Worm (Caenorhabditis elegans) whole organism, L3 larva: ENCODE results near the gene fbxa-73.

Experiments
- ZK546.5 ChIP-seq: sonication (generic microtip); optimal IDR thresholded peaks from 2 replicates; lab custom pipeline; 2017; ENCODE audit warnings: missing biosample characterization, missing genetic modification characterization
- ceh-16 ChIP-seq: sonication (generic microtip); optimal IDR thresholded peaks from 2 replicates; lab custom pipeline; 2017; ENCODE audit warnings: missing biosample characterization, missing genetic modification characterization
- ceh-82 ChIP-seq: fragments of 150-350 bp; optimal IDR thresholded peaks from 2 replicates; lab custom pipeline; 2014; ENCODE audit warnings: missing biosample characterization, missing genetic modification characterization
- egl-27 ChIP-seq: sonication (generic microtip); optimal IDR thresholded peaks from 4 replicates; lab custom pipeline; 2017; ENCODE audit warnings: missing biosample characterization, missing genetic modification reagents, missing genetic modification characterization
- elt-2 ChIP-seq: sonication (generic microtip); optimal IDR thresholded peaks from 2 replicates; lab custom pipeline; 2016; ENCODE audit warnings: missing genetic modification reagents, mild to moderate bottlenecking, missing genetic modification characterization, missing compliant biosample characterization
- elt-3 ChIP-seq, 3 experiments: fragments of 150-350 bp in 1 of 3; sonication (generic microtip) in 2 of 3; optimal IDR thresholded peaks; 2 replicates in 2 of 3; 4 replicates in 1 of 3; lab custom pipeline; 2014 to 2017; ENCODE audit warnings: missing biosample characterization in 3 of 3, missing genetic modification characterization in 3 of 3
- lsy-12 ChIP-seq: sonication (generic microtip); optimal IDR thresholded peaks from 2 replicates; lab custom pipeline; 2016; ENCODE audit warnings: mild to moderate bottlenecking, missing genetic modification characterization, missing compliant biosample characterization
- mdl-1 ChIP-seq: fragments of 150-350 bp; optimal IDR thresholded peaks from 2 replicates; lab custom pipeline; 2014; ENCODE audit warnings: missing biosample characterization, missing genetic modification characterization
- nhr-12 ChIP-seq: fragments of 150-350 bp; optimal IDR thresholded peaks from 2 replicates; lab custom pipeline; 2014; ENCODE audit warnings: missing biosample characterization, missing genetic modification characterization
- nhr-23 ChIP-seq: fragments of 150-350 bp; optimal IDR thresholded peaks from 2 replicates; lab custom pipeline; 2014; ENCODE audit warnings: missing biosample characterization, missing genetic modification reagents, missing genetic modification characterization
- skn-1 ChIP-seq: fragments of 150-350 bp; optimal IDR thresholded peaks from 2 replicates; lab custom pipeline; 2014; ENCODE audit warnings: missing biosample characterization, missing genetic modification characterization
- unc-39 ChIP-seq: sonication (generic microtip); optimal IDR thresholded peaks from 4 replicates; lab custom pipeline; 2017; ENCODE audit warnings: missing biosample characterization, missing genetic modification characterization
- ztf-11 ChIP-seq: fragments of 150-350 bp; optimal IDR thresholded peaks from 2 replicates; lab custom pipeline; 2014; ENCODE audit warnings: missing biosample characterization, missing genetic modification characterization
- ztf-4 ChIP-seq: fragments of 150-350 bp; optimal IDR thresholded peaks from 2 replicates; lab custom pipeline; 2014; ENCODE audit warnings: missing biosample characterization, missing genetic modification characterization

- TF ChIP-seq ztf-11 (tag; lab: Kevin White, UChicago) (no peak), nhr-12 (tag; lab: Kevin White, UChicago) (no peak), egl-27 (tag; lab: Kevin White, UChicago) (no peak), nhr-23 (tag; lab: Kevin White, UChicago) (no peak), elt-3 (tag; optimal IDR thresholded peaks at IDR 0.05; lab: Kevin White, UChicago) (no peak), ZK546.5 (tag; lab: Kevin White, UChicago) (no peak), lsy-12 (tag; lab: Kevin White, UChicago) (no peak), unc-39 (no peak), ceh-82 (tag; lab: Kevin White, UChicago) (no peak), ceh-16 (tag; lab: Kevin White, UChicago) (no peak), ztf-4 (tag; lab: Kevin White, UChicago) (no peak), skn-1 (tag; lab: Kevin White, UChicago) (no peak), mdl-1 (tag; lab: Kevin White, UChicago) (no peak), elt-2 (tag; lab: Kevin White, UChicago) (no peak)
Measured at ce11 chrIII:2223932-2224331, 29.3 kb upstream of the fbxa-73 start, which contains the start of gene srd-65.
